Fruit fly (Drosophila melanogaster) whole organism: ENCODE results near the gene aay.

Source experiments
- CG8478 ChIP-seq: fragments of >200 bp; optimal IDR thresholded peaks from 2 replicates; lab custom pipeline; 2018; ENCODE audit warnings: inconsistent platforms
- Dll ChIP-seq: fragments of >200 bp; optimal IDR thresholded peaks from 2 replicates; lab custom pipeline; 2017
- EcR ChIP-seq, 2 experiments: fragments of >200 bp; optimal IDR thresholded peaks; 2 replicates each; lab custom pipeline; 2017; ENCODE audit warnings: missing biosample characterization in 2 of 2, missing genetic modification characterization in 2 of 2, missing genetic modification reagents in 2 of 2
- pan ChIP-seq: fragments of >200 bp; optimal IDR thresholded peaks from 2 replicates; lab custom pipeline; 2017
- psq ChIP-seq: fragments of >200 bp; optimal IDR thresholded peaks from 2 replicates; lab custom pipeline; 2017
- usp ChIP-seq: fragments of >200 bp; optimal IDR thresholded peaks from 2 replicates; lab custom pipeline; 2017; ENCODE audit warnings: missing biosample characterization, missing genetic modification characterization, mixed read lengths

Gene aay

DNA sequence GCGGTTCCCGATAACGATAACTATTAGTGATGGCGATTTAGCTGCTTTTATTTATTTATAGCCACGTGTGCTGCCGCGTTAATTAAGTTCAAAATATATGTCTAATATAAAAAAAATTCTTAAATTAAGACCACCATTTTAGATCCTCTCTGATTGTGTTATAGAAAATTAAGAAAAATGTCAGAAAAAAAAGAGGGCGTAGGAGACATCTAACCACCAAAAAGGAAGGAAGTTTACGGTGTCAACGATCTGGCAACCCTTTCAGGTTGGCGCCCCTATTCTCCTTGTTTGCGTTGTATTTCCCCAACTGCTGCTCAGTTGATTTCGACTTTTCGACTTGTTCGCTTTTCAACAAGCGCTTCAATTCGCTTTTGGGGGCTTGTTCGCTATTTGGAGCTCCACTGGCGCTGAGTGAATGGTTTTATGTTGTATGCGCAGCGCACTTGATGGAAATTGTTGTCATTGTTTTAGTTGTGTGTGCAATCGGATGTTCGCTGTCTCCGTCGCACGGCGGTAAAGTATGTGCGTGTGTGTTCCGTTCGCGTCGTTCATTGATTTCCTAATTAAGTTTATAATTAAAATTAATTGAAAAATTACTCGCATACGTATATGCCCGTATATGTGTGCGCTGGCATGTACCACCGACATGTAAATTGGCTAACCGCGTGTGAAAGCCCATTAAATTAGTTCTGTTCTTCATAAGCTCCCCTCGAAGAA, 37.9 kb downstream of the aay start, which contains the start of the genes CG3434 and CG44838:
Gene CG3434, minus strand, starts transcription at position 25 of the 717 bp plus-strand sequence.
Gene CG44838, plus strand, starts transcription at position 276 of the 717 bp plus-strand sequence.
- TF ChIP-seq EcR (GFP tag; optimal IDR thresholded peaks at IDR 0.05; lab: Kevin White, UChicago) (no peak), CG8478 (lab: Kevin White, UChicago) (no peak), usp (GFP tag; lab: Kevin White, UChicago) (no peak), pan (lab: Kevin White, UChicago) (no peak), Dll (lab: Kevin White, UChicago) (no peak), psq (lab: Kevin White, UChicago) (no peak)

DNA sequence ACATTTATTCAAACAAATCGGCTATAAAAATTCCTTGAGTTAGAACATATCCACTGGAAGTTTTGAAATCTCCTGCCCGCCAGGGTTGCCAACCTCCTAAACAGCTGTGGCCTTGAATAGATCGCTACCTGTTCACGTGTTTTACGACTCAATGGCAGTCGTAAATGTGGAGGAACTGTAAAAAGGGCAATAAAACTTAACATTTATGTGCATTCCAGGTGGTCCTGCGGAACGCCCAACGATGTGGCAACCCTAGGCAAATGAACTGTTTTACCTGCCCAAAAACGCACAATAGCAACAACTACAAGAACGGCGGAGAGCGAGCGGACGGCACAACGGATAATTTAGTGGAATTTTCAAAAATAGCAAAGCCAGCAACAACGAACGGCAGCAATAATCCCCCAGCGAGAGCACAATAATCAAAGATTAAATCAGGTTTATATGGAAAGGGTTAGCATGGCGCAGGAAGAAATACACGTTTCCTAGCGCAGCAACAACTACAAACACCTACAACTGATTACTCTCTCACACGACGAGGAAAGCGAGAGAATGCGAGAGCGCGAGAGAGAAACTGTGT, 38.7 kb downstream of the aay start:
- no peak for TF ChIP-seq Dll (lab: Kevin White, UChicago)
- no peak for TF ChIP-seq usp (GFP tag; lab: Kevin White, UChicago)
- no peak for TF ChIP-seq CG8478 (lab: Kevin White, UChicago)
- no peak for TF ChIP-seq psq (lab: Kevin White, UChicago)
- no peak for TF ChIP-seq pan (lab: Kevin White, UChicago)
- TF ChIP-seq EcR (GFP tag; optimal IDR thresholded peaks at IDR 0.05; lab: Kevin White, UChicago): no peak

DNA sequence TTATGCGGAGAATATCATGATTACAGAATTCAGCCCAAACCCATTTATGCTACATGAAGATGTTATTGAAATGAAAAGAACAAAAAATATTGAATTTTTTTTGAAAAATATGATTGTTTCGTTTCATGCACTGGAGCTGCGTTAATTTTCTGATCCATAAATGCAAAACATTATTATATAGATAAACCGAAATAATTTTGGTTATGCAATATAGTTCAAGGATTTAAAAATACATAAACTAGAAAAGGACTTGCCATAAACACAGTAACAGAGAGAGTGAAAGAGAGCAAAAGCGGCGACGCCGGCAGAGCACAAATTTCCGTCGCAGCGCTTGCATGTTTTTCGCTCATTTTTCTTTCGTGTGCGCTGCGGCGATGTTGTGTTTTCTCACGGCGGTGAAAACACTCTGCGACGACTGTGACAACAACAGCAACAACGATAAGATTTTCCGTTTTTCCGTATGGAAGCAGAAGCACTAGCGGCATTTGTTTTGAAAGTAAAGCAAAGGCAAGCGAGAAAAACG, 39.3 kb downstream of the aay start:
- TF ChIP-seq Dll (lab: Kevin White, UChicago) (peak; percentile 41), CG8478 (lab: Kevin White, UChicago) (no peak)

DNA sequence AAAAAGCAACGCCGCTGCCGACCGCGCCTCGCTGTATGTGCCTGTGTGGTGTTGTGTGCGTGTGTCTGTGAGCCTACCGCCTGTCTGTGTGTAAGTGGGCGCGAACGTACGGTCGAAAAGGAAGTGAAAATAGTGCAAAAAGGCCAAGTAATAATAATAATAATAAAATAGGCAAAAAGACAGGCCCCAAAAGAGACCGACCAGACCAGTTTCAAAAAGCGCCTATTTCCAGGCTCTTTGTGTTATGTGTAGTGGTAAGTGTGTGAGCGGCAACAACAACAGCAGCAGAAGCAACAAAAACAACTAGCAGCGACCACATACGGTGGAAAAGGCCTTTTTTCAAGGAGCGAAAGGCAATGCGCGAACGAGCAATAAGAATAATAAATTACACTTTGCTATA, 39.7 kb downstream of the aay start:
- TF ChIP-seq Dll (lab: Kevin White, UChicago) (no peak), psq (lab: Kevin White, UChicago) (no peak), usp (GFP tag; lab: Kevin White, UChicago) (no peak), EcR (GFP tag; optimal IDR thresholded peaks at IDR 0.05; lab: Kevin White, UChicago) (no peak), CG8478 (lab: Kevin White, UChicago) (no peak)

DNA sequence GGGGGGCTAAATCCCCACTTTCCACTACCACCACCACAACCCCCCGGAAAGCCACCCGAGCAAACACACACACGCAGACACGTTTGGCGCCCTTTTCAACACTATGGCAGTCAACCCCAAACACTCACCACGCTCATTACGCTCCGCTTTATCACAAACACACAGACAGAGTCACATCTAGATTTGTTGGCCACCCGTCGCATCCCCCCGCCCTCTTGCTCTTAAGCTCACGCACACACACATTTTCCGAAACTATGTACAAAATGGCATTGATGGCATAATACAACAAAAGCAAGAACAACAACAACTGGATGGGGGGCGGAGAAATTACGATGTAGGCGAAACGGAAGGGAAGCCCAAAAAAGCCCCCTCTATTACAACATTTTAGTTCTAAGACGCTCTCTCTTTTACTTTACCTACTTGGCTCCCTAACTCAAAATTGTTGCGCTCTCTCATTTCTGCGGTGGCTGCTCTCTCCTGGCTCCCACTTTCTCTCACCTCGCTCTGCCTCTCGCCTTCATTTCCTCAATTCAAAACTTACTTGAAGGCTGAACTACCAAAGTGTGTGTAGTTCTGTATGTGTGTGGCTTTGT, 42.7 kb downstream of the aay start:
- TF ChIP-seq CG8478 (lab: Kevin White, UChicago): no peak
- TF ChIP-seq pan (lab: Kevin White, UChicago): no peak
- TF ChIP-seq Dll (lab: Kevin White, UChicago): no peak
- TF ChIP-seq usp (GFP tag; lab: Kevin White, UChicago): no peak
- no peak for TF ChIP-seq EcR (GFP tag; optimal IDR thresholded peaks at IDR 0.05; lab: Kevin White, UChicago)
- no peak for TF ChIP-seq psq (lab: Kevin White, UChicago)

DNA sequence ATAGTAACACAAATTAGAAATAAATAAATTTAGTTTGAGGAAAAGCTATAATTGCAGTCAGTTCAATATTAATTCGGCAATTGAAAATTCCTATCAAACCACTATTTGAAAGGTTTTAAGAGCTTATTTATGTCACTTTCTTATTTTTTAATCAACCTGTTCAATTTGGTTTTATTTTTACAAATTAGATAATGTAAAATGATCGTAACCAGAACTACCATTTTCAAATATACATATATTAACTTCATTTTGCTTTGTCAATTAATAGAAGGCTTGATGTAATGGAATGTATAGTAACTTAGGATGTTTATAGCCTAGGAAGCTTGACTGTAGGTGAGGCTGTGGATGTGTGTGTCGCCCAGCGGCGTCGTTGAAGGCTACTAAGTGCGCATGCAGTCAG, 43.5 kb downstream of the aay start:
- no peak for TF ChIP-seq Dll (lab: Kevin White, UChicago)
- TF ChIP-seq EcR (GFP tag; optimal IDR thresholded peaks at IDR 0.05; lab: Kevin White, UChicago): no peak
- TF ChIP-seq CG8478 (lab: Kevin White, UChicago): no peak
- no peak for TF ChIP-seq psq (lab: Kevin White, UChicago)
- TF ChIP-seq usp (GFP tag; lab: Kevin White, UChicago): no peak
- no peak for TF ChIP-seq pan (lab: Kevin White, UChicago)

DNA sequence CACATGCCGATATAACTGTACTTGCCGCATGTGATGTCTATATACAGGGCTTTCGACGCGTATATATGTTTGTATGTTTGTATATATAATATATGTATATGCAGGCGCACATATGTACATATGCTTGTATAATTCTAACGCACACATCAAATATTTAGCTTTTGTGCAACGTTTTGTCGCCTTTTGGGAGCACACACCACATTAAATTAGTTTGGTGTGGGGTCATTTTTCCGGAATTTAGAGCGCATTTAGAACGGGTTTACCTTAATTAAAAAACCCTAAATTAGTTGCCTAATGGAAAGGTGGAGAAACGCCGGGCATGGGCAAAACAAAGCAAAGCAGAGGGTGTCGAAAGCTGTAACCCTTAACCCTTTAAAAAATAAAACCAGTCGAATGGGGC, 44.2 kb downstream of the aay start:
- no peak for TF ChIP-seq psq (lab: Kevin White, UChicago)
- TF ChIP-seq EcR (GFP tag; optimal IDR thresholded peaks at IDR 0.05; lab: Kevin White, UChicago): no peak
- no peak for TF ChIP-seq Dll (lab: Kevin White, UChicago)
- no peak for TF ChIP-seq CG8478 (lab: Kevin White, UChicago)
- TF ChIP-seq usp (GFP tag; lab: Kevin White, UChicago): no peak
- TF ChIP-seq pan (lab: Kevin White, UChicago): no peak

DNA sequence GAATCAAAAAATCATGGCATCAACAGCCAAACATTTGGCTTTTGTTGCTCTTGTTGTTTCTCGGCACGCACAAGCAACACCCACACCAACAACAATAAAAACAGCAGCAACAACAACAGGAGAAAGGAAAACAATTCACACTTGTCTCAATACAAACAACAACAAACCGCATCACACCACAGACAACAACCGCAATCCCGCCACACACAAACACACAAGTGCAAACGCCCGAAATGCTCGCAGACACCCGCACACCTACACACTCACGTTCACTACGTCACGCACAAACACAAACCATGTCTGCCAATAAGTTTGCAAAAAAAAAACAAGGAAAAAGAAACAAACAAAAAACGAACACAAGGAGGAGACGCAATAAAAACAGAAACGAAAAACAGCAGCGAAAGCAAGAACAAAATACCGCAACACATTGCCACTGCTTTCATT, 44.7 kb downstream of the aay start:
- TF ChIP-seq psq (lab: Kevin White, UChicago) (no peak), EcR (GFP tag; optimal IDR thresholded peaks at IDR 0.05; lab: Kevin White, UChicago) (no peak), pan (lab: Kevin White, UChicago) (no peak)

DNA sequence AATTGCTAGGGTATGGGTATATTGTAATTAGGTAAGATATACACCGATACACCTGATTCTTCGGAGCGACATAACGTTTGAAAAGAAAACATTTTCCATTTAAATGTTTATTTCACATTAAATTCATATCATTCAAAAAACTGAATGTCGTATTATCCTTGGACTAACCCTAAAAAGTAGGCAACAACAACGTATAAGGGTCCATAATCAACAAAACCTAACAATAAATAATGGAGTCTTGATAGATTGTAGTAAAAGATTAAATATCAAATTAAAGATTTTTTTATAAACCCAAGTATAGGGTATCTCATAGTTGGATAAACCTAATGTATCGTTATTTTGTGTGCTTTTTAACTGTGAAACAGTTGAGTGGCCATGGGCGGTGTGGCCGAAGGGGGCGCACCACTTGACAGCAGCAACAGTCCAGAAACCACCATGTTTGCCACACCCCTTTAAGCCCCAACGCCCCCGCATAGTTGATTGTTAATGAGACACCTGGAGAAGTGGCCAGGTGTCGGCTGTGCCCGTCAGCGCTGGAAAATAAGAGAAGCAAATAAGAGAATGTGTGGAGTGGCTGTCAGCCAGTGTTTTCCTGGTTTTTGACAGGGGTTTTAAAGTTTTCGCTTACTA, 45.3 kb downstream of the aay start:
- TF ChIP-seq pan (lab: Kevin White, UChicago) (peak; percentile 68), Dll (lab: Kevin White, UChicago) (no peak), psq (lab: Kevin White, UChicago) (no peak), CG8478 (lab: Kevin White, UChicago) (no peak)

DNA sequence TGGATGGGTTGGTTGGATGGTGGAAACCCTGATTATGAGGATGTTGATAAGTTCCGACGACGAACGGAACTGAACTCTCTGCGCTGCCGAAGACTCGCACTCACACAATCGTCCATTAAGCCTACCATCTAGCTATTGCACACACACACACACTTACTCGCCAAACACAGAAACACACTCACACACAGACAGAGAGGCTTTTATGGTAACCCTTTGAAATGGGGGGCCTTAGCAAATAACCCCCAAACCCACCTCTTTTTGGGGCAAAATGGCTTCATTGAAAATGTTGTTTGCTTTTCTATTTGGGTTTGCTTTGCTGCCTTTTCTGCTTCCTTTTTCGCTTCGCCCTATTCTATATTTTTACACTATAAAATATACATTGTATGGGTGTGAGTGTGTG, 46.0 kb downstream of the aay start:
- TF ChIP-seq Dll (lab: Kevin White, UChicago) (no peak), pan (lab: Kevin White, UChicago) (no peak), usp (GFP tag; lab: Kevin White, UChicago) (no peak), EcR (GFP tag; optimal IDR thresholded peaks at IDR 0.05; lab: Kevin White, UChicago) (no peak), CG8478 (lab: Kevin White, UChicago) (no peak), psq (lab: Kevin White, UChicago) (no peak)
